Worm (Caenorhabditis elegans): ENCODE measurements around the gene D1079.1.

The D1079.1 gene

DNA sequence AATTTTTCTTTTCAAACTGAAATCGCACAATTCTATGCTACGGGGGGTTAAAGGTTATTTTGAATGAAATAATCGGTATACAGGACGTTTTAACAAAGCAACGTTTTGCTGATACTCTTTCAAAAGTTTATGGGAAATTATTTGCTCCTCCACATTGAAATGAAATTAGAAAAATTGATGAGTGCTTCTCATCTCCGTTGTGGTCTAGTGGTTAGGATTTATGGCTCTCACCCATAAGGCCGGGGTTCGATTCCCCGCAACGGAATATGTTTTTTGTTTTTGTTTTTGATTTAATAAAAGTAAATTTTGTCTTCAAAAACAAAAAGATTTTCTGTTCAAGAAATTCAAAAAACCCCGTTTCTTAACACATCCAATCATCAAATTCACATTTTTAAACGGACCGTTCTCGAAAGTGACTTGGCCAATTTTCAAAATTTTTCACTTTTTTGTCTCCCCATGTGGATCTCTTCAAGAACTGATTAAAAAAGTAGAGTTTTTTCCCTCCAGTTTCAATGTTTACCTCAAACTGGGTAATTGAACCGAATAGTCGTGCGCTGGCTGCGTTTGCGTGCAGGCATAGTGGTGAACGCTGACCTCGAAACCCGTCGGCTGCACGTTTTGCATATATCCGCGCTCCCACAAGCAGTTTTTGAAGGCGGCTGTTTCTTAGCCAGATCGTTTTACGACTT lies 6.8 kb downstream of the D1079.1 start:
- TF ChIP-seq Y56A3A.18 (GFP tag; IDR thresholded peaks at IDR 0.05) (0 out of 2 replicates have a peak, but pooled peaks have one; percentile 63), rpc-1 (optimal IDR thresholded peaks at IDR 0.05) (peak; percentile 72), rpc-1 (tag; optimal IDR thresholded peaks at IDR 0.05) (peak; percentile 87), nhr-120 (GFP tag; IDR thresholded peaks at IDR 0.05) (0 out of 2 replicates have a peak, but pooled peaks have one; percentile 42), madf-10 (tag; optimal IDR thresholded peaks at IDR 0.05) (peak; percentile 16), unc-62 (GFP tag; optimal IDR thresholded peaks at IDR 0.05) (no peak), hmg-1.2 (GFP tag; IDR thresholded peaks at IDR 0.05) (peak; percentile 70), tbp1 (GFP tag; optimal IDR thresholded peaks at IDR 0.05) (peak; percentile 90), snpc-1.3 (tag; optimal IDR thresholded peaks at IDR 0.05; ENCODE audit: insufficient read depth) (peak; percentile 23), atf-7 (tag; optimal IDR thresholded peaks at IDR 0.05) (no peak), lir-1 (GFP tag; conservative IDR thresholded peaks at IDR 0.05) (no peak), B0261.1 (tag; optimal IDR thresholded peaks at IDR 0.05) (peak; percentile 74), rcor-1 (GFP tag; IDR thresholded peaks at IDR 0.05) (0 out of 2 replicates have a peak, but pooled peaks have one; percentile 7), snpc-4 (GFP tag; optimal IDR thresholded peaks at IDR 0.05) (peak; percentile 20), snpc-4 (tag; optimal IDR thresholded peaks at IDR 0.05) (peak in 1 of 4 experiments; percentile 77), ztf-26 (tag; optimal IDR thresholded peaks at IDR 0.05) (no peak), Y95B8A.8 (GFP tag; IDR thresholded peaks at IDR 0.05) (no peak), D2030.7 (GFP tag; IDR thresholded peaks at IDR 0.05) (peak; percentile 45; the same call in 1 of the 2 replicates), die-1 (tag; optimal IDR thresholded peaks at IDR 0.05) (peak; percentile 50), pbrm-1 (GFP tag; IDR thresholded peaks at IDR 0.05) (peak; percentile 10; the same call in 1 of the 2 replicates), cebp-1 (GFP tag; IDR thresholded peaks at IDR 0.05) (no peak), cebp-1 (tag; optimal IDR thresholded peaks at IDR 0.05) (no peak), F49E8.2 (tag; optimal IDR thresholded peaks at IDR 0.05; ENCODE audit: insufficient read depth) (no peak), F57C9.4 (tag; optimal IDR thresholded peaks at IDR 0.05) (no peak), ama-1 (optimal IDR thresholded peaks at IDR 0.05) (no peak), ama-1 (GFP tag; optimal IDR thresholded peaks at IDR 0.05) (peak in 1 of 2 experiments; percentile 23), snpc-3.4 (tag; optimal IDR thresholded peaks at IDR 0.05) (no peak), lin-26 (GFP tag; IDR thresholded peaks at IDR 0.05) (peak; percentile 82)

DNA sequence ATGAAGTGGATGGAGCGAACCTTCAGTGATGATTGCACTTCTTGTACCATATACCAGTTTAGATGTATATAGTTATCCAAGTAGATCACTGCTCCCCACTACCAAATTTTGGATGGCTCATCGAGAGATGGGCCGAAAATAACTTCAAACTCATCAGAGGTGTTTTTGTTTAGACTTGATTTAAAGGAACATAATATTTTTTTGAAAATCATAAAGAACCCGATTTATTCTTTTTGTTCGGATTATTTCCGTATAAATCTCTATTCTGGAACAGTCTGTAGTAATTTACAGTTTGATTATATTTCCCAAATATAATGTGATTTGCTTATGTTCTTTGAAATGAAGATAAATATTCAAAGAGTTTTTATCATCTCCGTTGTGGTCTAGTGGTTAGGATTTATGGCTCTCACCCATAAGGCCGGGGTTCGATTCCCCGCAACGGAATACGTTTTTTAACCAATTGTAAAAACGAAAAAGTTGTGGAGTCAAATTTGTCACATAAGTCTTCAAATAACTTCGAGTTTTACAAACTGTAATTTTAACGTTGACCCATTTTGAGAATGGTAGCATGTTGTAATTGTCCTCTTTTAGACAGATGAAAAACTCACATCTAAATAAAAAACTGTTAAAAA lies 7.4 kb downstream of the D1079.1 start:
- peak; percentile 87 for TF ChIP-seq tbp1 (GFP tag; optimal IDR thresholded peaks at IDR 0.05)
- peak; percentile 82 for TF ChIP-seq die-1 (tag; optimal IDR thresholded peaks at IDR 0.05)
- peak; percentile 65 for TF ChIP-seq snpc-4 (GFP tag; optimal IDR thresholded peaks at IDR 0.05)
- peak in 3 of 4 experiments; percentile 53 to 83 (median 81) for TF ChIP-seq snpc-4 (tag; optimal IDR thresholded peaks at IDR 0.05)
- TF ChIP-seq ZK185.1 (tag; optimal IDR thresholded peaks at IDR 0.05; ENCODE audit: poor library complexity, severe bottlenecking) = peak; percentile 4
- peak; percentile 53; the same call in 1 of the 2 replicates for TF ChIP-seq hsf-1 (GFP tag; IDR thresholded peaks at IDR 0.05)
- TF ChIP-seq F52B5.7 (tag; optimal IDR thresholded peaks at IDR 0.05) = no peak
- TF ChIP-seq snpc-1.3 (tag; optimal IDR thresholded peaks at IDR 0.05; ENCODE audit: insufficient read depth) = peak; percentile 73
- peak; percentile 50 for TF ChIP-seq mxl-1 (tag; optimal IDR thresholded peaks at IDR 0.05)
- TF ChIP-seq dpff-1 (tag; optimal IDR thresholded peaks at IDR 0.05) = no peak
- TF ChIP-seq nhr-90 (tag; optimal IDR thresholded peaks at IDR 0.05) = peak; percentile 37
- peak; percentile 15 for TF ChIP-seq lin-54 (GFP tag; optimal IDR thresholded peaks at IDR 0.05)
- TF ChIP-seq rec-8 (tag; optimal IDR thresholded peaks at IDR 0.05) = peak in 1 of 2 experiments; percentile 6
- 0 out of 2 replicates have a peak, but pooled peaks have one; percentile 62 for TF ChIP-seq ztf-25 (GFP tag; IDR thresholded peaks at IDR 0.05)
- peak; percentile 24 for TF ChIP-seq mes-4 (tag; optimal IDR thresholded peaks at IDR 0.05)
- no peak for TF ChIP-seq C17E4.6 (GFP tag; IDR thresholded peaks at IDR 0.05)
- TF ChIP-seq him-1 (tag; optimal IDR thresholded peaks at IDR 0.05) = peak; percentile 70
- TF ChIP-seq ztf-18 (tag; optimal IDR thresholded peaks at IDR 0.05) = peak; percentile 45
- no peak for TF ChIP-seq chd-7 (tag; optimal IDR thresholded peaks at IDR 0.05)
- 0 out of 2 replicates have a peak, but pooled peaks have one; percentile 16 for TF ChIP-seq rcor-1 (GFP tag; IDR thresholded peaks at IDR 0.05)
- TF ChIP-seq ama-1 (optimal IDR thresholded peaks at IDR 0.05) = no peak
- peak in 1 of 2 experiments; percentile 31 for TF ChIP-seq ama-1 (GFP tag; optimal IDR thresholded peaks at IDR 0.05)
- peak; percentile 44 for TF ChIP-seq snpc-3.4 (tag; optimal IDR thresholded peaks at IDR 0.05)
- TF ChIP-seq repo-1 (tag; optimal IDR thresholded peaks at IDR 0.05) = peak; percentile 25
- TF ChIP-seq Y56A3A.18 (GFP tag; IDR thresholded peaks at IDR 0.05) = peak; percentile 54
- peak; percentile 76 for TF ChIP-seq lin-26 (GFP tag; IDR thresholded peaks at IDR 0.05)
- peak; percentile 86 for TF ChIP-seq rpc-1 (optimal IDR thresholded peaks at IDR 0.05)
- peak; percentile 94 for TF ChIP-seq rpc-1 (tag; optimal IDR thresholded peaks at IDR 0.05)
- TF ChIP-seq D2030.7 (GFP tag; IDR thresholded peaks at IDR 0.05) = peak; percentile 80
- TF ChIP-seq B0261.1 (tag; optimal IDR thresholded peaks at IDR 0.05) = peak; percentile 68
- TF ChIP-seq hmg-1.2 (GFP tag; IDR thresholded peaks at IDR 0.05) = 0 out of 2 replicates have a peak, but pooled peaks have one; percentile 33

All from whole organism, young adult.